Worm (Caenorhabditis elegans): ENCODE results near the gene F54H12.8.

Gene F54H12.8

DNA sequence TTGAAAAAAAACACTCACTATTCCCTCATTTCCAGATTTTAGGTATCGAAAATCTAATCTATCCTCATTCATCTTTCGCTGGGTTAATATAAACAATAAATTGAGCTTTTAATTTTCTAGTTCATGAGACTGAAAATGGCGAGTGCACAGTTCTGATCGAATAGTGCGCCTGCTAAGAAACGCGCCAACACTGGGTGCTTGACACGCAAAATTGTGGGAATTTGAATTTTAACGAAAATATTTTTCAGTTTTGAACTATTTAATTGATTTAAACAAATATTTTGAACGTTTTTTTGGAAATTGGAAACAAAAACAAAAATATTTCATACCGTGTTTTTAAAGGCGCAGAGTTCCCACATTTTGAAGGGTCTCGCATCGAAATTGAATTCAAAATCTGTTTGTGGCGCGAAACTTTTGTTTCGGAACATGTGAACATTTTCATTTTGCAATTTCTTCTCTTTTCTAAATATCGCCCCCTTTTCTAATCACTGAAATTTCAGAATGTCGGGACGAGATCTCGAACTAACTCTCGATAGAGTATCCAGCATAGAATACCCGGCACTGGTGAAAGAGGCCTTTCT is 40.4 kb downstream of the F54H12.8 start, which contains the start of the genes C29E4.13 and npp-15:
Gene C29E4.13, minus strand, starts transcription at position 169 of the 581 bp plus-strand sequence.
Gene npp-15, plus strand, starts transcription at position 495 of the 581 bp plus-strand sequence.
- TF ChIP-seq tbx-9 (tag; optimal IDR thresholded peaks at IDR 0.05; ENCODE audit: borderline replicate concordance): no peak
- peak; percentile 60 for TF ChIP-seq xnd-1 (tag; optimal IDR thresholded peaks at IDR 0.05)
- TF ChIP-seq ceh-100 (GFP tag; IDR thresholded peaks at IDR 0.05): no peak
- TF ChIP-seq F33H1.4 (GFP tag; IDR thresholded peaks at IDR 0.05): peak; percentile 82
- peak; percentile 50 for TF ChIP-seq D2030.7 (GFP tag; IDR thresholded peaks at IDR 0.05)
- TF ChIP-seq ztf-3 (GFP tag; optimal IDR thresholded peaks at IDR 0.05): no peak
- peak; percentile 80 for TF ChIP-seq madf-6 (GFP tag; IDR thresholded peaks at IDR 0.05)
- peak; percentile 90 for TF ChIP-seq ztf-18 (tag; optimal IDR thresholded peaks at IDR 0.05)
- TF ChIP-seq madf-3 (GFP tag; IDR thresholded peaks at IDR 0.05): no peak
- TF ChIP-seq efl-1 (GFP tag; optimal IDR thresholded peaks at IDR 0.05): peak; percentile 87
- TF ChIP-seq unc-130 (GFP tag; optimal IDR thresholded peaks at IDR 0.05): peak; percentile 9
- TF ChIP-seq Y53F4B.3 (GFP tag; IDR thresholded peaks at IDR 0.05): no peak
- peak; percentile 55 for TF ChIP-seq madf-8 (GFP tag; conservative IDR thresholded peaks at IDR 0.05)
- TF ChIP-seq sdz-38 (tag; optimal IDR thresholded peaks at IDR 0.05): no peak
- no peak for TF ChIP-seq snpc-3.4 (tag; optimal IDR thresholded peaks at IDR 0.05)
- no peak for TF ChIP-seq Y79H2A.3 (GFP tag; conservative IDR thresholded peaks at IDR 0.05)
- TF ChIP-seq dpl-1 (GFP tag; optimal IDR thresholded peaks at IDR 0.05): peak; percentile 72
- TF ChIP-seq nfyb-1 (GFP tag; IDR thresholded peaks at IDR 0.05): no peak
- no peak for TF ChIP-seq hsf-1 (GFP tag; IDR thresholded peaks at IDR 0.05)
- peak; percentile 46 for TF ChIP-seq attf-5 (GFP tag; optimal IDR thresholded peaks at IDR 0.05)
- TF ChIP-seq tbp1 (GFP tag; optimal IDR thresholded peaks at IDR 0.05): peak; percentile 1
- TF ChIP-seq lin-40 (tag; optimal IDR thresholded peaks at IDR 0.05): no peak
- TF ChIP-seq attf-6 (GFP tag; IDR thresholded peaks at IDR 0.05): no peak
- no peak for TF ChIP-seq B0261.1 (tag; optimal IDR thresholded peaks at IDR 0.05)
- TF ChIP-seq zim-3 (tag; optimal IDR thresholded peaks at IDR 0.05): no peak
- TF ChIP-seq Y56A3A.18 (GFP tag; IDR thresholded peaks at IDR 0.05): no peak
- TF ChIP-seq mcd-1 (GFP tag; IDR thresholded peaks at IDR 0.05): no peak
- no peak for TF ChIP-seq B0336.3 (GFP tag; IDR thresholded peaks at IDR 0.05)
- no peak for TF ChIP-seq hlh-12 (tag; optimal IDR thresholded peaks at IDR 0.05)
- TF ChIP-seq die-1 (tag; optimal IDR thresholded peaks at IDR 0.05): no peak
- TF ChIP-seq nhr-80 (tag; optimal IDR thresholded peaks at IDR 0.05): peak; percentile 15
- no peak for TF ChIP-seq hlh-26 (GFP tag; conservative IDR thresholded peaks at IDR 0.05)
- peak; percentile 73 for TF ChIP-seq lsl-1 (GFP tag; optimal IDR thresholded peaks at IDR 0.05)
- TF ChIP-seq lin-35 (GFP tag; optimal IDR thresholded peaks at IDR 0.05): no peak
- TF ChIP-seq nhr-179 (tag; optimal IDR thresholded peaks at IDR 0.05): no peak
- TF ChIP-seq lin-54 (GFP tag; optimal IDR thresholded peaks at IDR 0.05): peak; percentile 55
- TF ChIP-seq mel-28 (tag; optimal IDR thresholded peaks at IDR 0.05; ENCODE audit: borderline replicate concordance): no peak
- no peak for TF ChIP-seq B0035.1 (tag; optimal IDR thresholded peaks at IDR 0.05)
- no peak for TF ChIP-seq nhr-27 (tag; optimal IDR thresholded peaks at IDR 0.05)
- no peak for TF ChIP-seq ztf-28 (GFP tag; IDR thresholded peaks at IDR 0.05)
- peak; percentile 53; the same call in 1 of the 2 replicates for TF ChIP-seq attf-3 (GFP tag; conservative IDR thresholded peaks at IDR 0.05)
- TF ChIP-seq rec-8 (tag; optimal IDR thresholded peaks at IDR 0.05): no peak
- TF ChIP-seq snpc-1.3 (tag; optimal IDR thresholded peaks at IDR 0.05; ENCODE audit: insufficient read depth): no peak
- no peak for TF ChIP-seq let-607 (tag; optimal IDR thresholded peaks at IDR 0.05)
- no peak for TF ChIP-seq ccch-3 (GFP tag; optimal IDR thresholded peaks at IDR 0.05)
- no peak for TF ChIP-seq ceh-27 (GFP tag; optimal IDR thresholded peaks at IDR 0.05)
- no peak for TF ChIP-seq zfh-2 (GFP tag; conservative IDR thresholded peaks at IDR 0.05)
- no peak for TF ChIP-seq lag-1 (GFP tag; IDR thresholded peaks at IDR 0.05)

Measured in whole organism, young adult.